Worm (Caenorhabditis elegans): ENCODE results near the gene Y44A6D.6.
A peak's percentile ranks its signal among the peaks of the same experiment; 100 is the strongest.

The Y44A6D.6 gene

ce11 chrV:20789105-20789504, 18.0 kb upstream of the Y44A6D.6 start, which contains the start of gene tpan-1:
Gene tpan-1 (plus strand): TSS chrV:20789502.
- TF ChIP-seq ama-1 (optimal IDR thresholded peaks at IDR 0.05), result no peak
- no peak for TF ChIP-seq nhr-11 (tag; optimal IDR thresholded peaks at IDR 0.05)
- no peak for TF ChIP-seq nhr-25 (tag; optimal IDR thresholded peaks at IDR 0.05)
- no peak for TF ChIP-seq aly-2 (tag; optimal IDR thresholded peaks at IDR 0.05)
- peak; percentile 91 for TF ChIP-seq Y55F3AM.14 (GFP tag; optimal IDR thresholded peaks at IDR 0.05)
- TF ChIP-seq ZK546.5 (tag; optimal IDR thresholded peaks at IDR 0.05), result no peak
- TF ChIP-seq nhr-21 (tag; optimal IDR thresholded peaks at IDR 0.05), result no peak
- TF ChIP-seq ztf-1 (GFP tag; conservative IDR thresholded peaks at IDR 0.05), result 0 out of 2 replicates have a peak, but pooled peaks have one; percentile 79
- no peak for TF ChIP-seq lin-13 (GFP tag; optimal IDR thresholded peaks at IDR 0.05)
- TF ChIP-seq ceh-16 (tag; optimal IDR thresholded peaks at IDR 0.05), result no peak
- TF ChIP-seq nhr-23 (tag; optimal IDR thresholded peaks at IDR 0.05), result no peak
- TF ChIP-seq nhr-10 (tag; optimal IDR thresholded peaks at IDR 0.05), result no peak
- peak; percentile 75 for TF ChIP-seq lin-11 (tag; optimal IDR thresholded peaks at IDR 0.05)
- TF ChIP-seq nhr-6 (tag; optimal IDR thresholded peaks at IDR 0.05), result no peak
- TF ChIP-seq dmd-4 (tag; optimal IDR thresholded peaks at IDR 0.05), result no peak
- TF ChIP-seq egl-27 (tag; optimal IDR thresholded peaks at IDR 0.05), result peak; percentile 16
- TF ChIP-seq elt-3 (tag; optimal IDR thresholded peaks at IDR 0.05), result no peak
- no peak for TF ChIP-seq R02D3.7 (tag; optimal IDR thresholded peaks at IDR 0.05)
- no peak for TF ChIP-seq skn-1 (tag; optimal IDR thresholded peaks at IDR 0.05)
- no peak for TF ChIP-seq peb-1 (tag; optimal IDR thresholded peaks at IDR 0.05)
- no peak for TF ChIP-seq nhr-237 (tag; optimal IDR thresholded peaks at IDR 0.05)
- peak; percentile 90 for TF ChIP-seq unc-55 (GFP tag; optimal IDR thresholded peaks at IDR 0.05)
- TF ChIP-seq mdl-1 (tag; optimal IDR thresholded peaks at IDR 0.05), result peak in 1 of 2 experiments; percentile 73
- peak; percentile 85 for TF ChIP-seq zag-1 (tag; optimal IDR thresholded peaks at IDR 0.05)
- TF ChIP-seq snpc-4 (tag; optimal IDR thresholded peaks at IDR 0.05), result no peak
- TF ChIP-seq sma-3 (GFP tag; optimal IDR thresholded peaks at IDR 0.05), result no peak
- TF ChIP-seq lin-39 (tag; optimal IDR thresholded peaks at IDR 0.05), result no peak
- TF ChIP-seq mab-5 (tag; optimal IDR thresholded peaks at IDR 0.05), result peak; percentile 22
- TF ChIP-seq elt-1 (tag; optimal IDR thresholded peaks at IDR 0.05), result no peak
- TF ChIP-seq F13H6.1 (tag; optimal IDR thresholded peaks at IDR 0.05), result peak; percentile 53
- peak; percentile 36 for TF ChIP-seq sem-4 (tag; optimal IDR thresholded peaks at IDR 0.05)
- peak; percentile 64 for TF ChIP-seq nhr-129 (tag; optimal IDR thresholded peaks at IDR 0.05)
- TF ChIP-seq mbf-1 (tag; optimal IDR thresholded peaks at IDR 0.05), result no peak
- TF ChIP-seq ceh-82 (tag; optimal IDR thresholded peaks at IDR 0.05), result no peak
- no peak for TF ChIP-seq ztf-11 (tag; optimal IDR thresholded peaks at IDR 0.05)
- no peak for TF ChIP-seq alr-1 (tag; optimal IDR thresholded peaks at IDR 0.05)
- TF ChIP-seq nhr-12 (tag; optimal IDR thresholded peaks at IDR 0.05), result no peak
- TF ChIP-seq nhr-77 (tag; optimal IDR thresholded peaks at IDR 0.05), result no peak
- no peak for TF ChIP-seq fos-1 (tag; optimal IDR thresholded peaks at IDR 0.05)
- peak; percentile 76 for TF ChIP-seq crh-2 (tag; optimal IDR thresholded peaks at IDR 0.05)
- TF ChIP-seq ztf-4 (tag; optimal IDR thresholded peaks at IDR 0.05), result no peak
- no peak for TF ChIP-seq blmp-1 (tag; optimal IDR thresholded peaks at IDR 0.05; ENCODE audit: insufficient read depth)
- peak; percentile 75 for TF ChIP-seq C34F6.9 (tag; optimal IDR thresholded peaks at IDR 0.05)
- no peak for TF ChIP-seq unc-39 (tag; optimal IDR thresholded peaks at IDR 0.05)
- TF ChIP-seq gmeb-1 (tag; optimal IDR thresholded peaks at IDR 0.05), result no peak
- TF ChIP-seq lsy-2 (tag; optimal IDR thresholded peaks at IDR 0.05), result peak; percentile 29 to 57
- no peak for TF ChIP-seq sma-9 (GFP tag; optimal IDR thresholded peaks at IDR 0.05)
- TF ChIP-seq sma-9 (tag; optimal IDR thresholded peaks at IDR 0.05), result no peak
- no peak for TF ChIP-seq unc-62 (GFP tag; optimal IDR thresholded peaks at IDR 0.05)
